Worm (Caenorhabditis elegans) whole organism, L4 larva: ENCODE data around the gene M28.9.

Experiments used
- D1046.2 ChIP-seq: fragments of 200-800 bp; sonication (Bioruptor generic); IDR thresholded peaks from 2 replicates; pipeline ENCODE4 v1.3.6; 2022; ENCODE audit warnings: missing genetic modification characterization, missing compliant biosample characterization
- F10B5.3 ChIP-seq: sonication (generic microtip); optimal IDR thresholded peaks from 2 replicates; lab custom pipeline; 2016; ENCODE audit warnings: mild to moderate bottlenecking, missing genetic modification characterization, missing compliant biosample characterization
- F37D6.2 ChIP-seq: sonication (generic microtip); optimal IDR thresholded peaks from 2 replicates; lab custom pipeline; 2016; ENCODE audit warnings: mild to moderate bottlenecking, missing genetic modification characterization, missing compliant biosample characterization
- R02D3.7 ChIP-seq: fragments of 150-350 bp; sonication (generic microtip); optimal IDR thresholded peaks from 3 replicates; lab custom pipeline; 2014; ENCODE audit warnings: missing biosample characterization, missing genetic modification characterization
- Y105C5A.15 ChIP-seq: fragments of 200-800 bp; sonication (Bioruptor generic); IDR thresholded peaks from 2 replicates; pipeline ENCODE4 v1.3.6; 2022; ENCODE audit warnings: missing genetic modification characterization, missing compliant biosample characterization
- Y5F2A.4 ChIP-seq: fragments of 200-800 bp; sonication (Bioruptor generic); optimal IDR thresholded peaks from 2 replicates; lab custom pipeline; 2018; ENCODE audit warnings: mild to moderate bottlenecking, missing genetic modification characterization, missing compliant biosample characterization
- Y75B8A.6 ChIP-seq: fragments of 200-800 bp; sonication (Bioruptor generic); IDR thresholded peaks from 2 replicates; pipeline ENCODE4 v1.3.6; 2022; ENCODE audit warnings: missing genetic modification reagents, missing genetic modification characterization, missing compliant biosample characterization
- ZK337.2 ChIP-seq: fragments of 200-800 bp; sonication (Bioruptor generic); IDR thresholded peaks from 2 replicates; pipeline ENCODE4 v1.3.6; 2022; ENCODE audit warnings: missing genetic modification reagents, missing genetic modification characterization, missing compliant biosample characterization
- aha-1 ChIP-seq: fragments of 150-350 bp; peaks from one replicate; lab custom pipeline; 2014; ENCODE audit warnings: missing biosample characterization, missing genetic modification characterization
- aly-2 ChIP-seq: sonication (generic microtip); optimal IDR thresholded peaks from 2 replicates; lab custom pipeline; 2018; ENCODE audit warnings: missing biosample characterization, missing genetic modification characterization
- ama-1 ChIP-seq: fragments of 150-350 bp; optimal IDR thresholded peaks from 2 replicates; lab custom pipeline; 2014; ENCODE audit warnings: inconsistent platforms, mixed read lengths
- attf-4 ChIP-seq: sonication (generic microtip); optimal IDR thresholded peaks from 3 replicates; lab custom pipeline; 2017; ENCODE audit warnings: missing biosample characterization, missing genetic modification characterization
- ceh-28 ChIP-seq: fragments of 150-350 bp; optimal IDR thresholded peaks from 2 replicates; lab custom pipeline; 2014; ENCODE audit warnings: missing biosample characterization, missing genetic modification reagents, missing genetic modification characterization
- ceh-32 ChIP-seq: sonication (generic microtip); optimal IDR thresholded peaks from 2 replicates; lab custom pipeline; 2016; ENCODE audit warnings: mild to moderate bottlenecking, missing genetic modification characterization, missing compliant biosample characterization; ENCODE audit not compliant: poor library complexity
- ces-1 ChIP-seq: fragments of 150-350 bp; sonication (generic microtip); optimal IDR thresholded peaks from 4 replicates; lab custom pipeline; 2014; ENCODE audit warnings: missing biosample characterization, missing genetic modification reagents, missing genetic modification characterization
- cey-2 ChIP-seq: sonication (generic microtip); optimal IDR thresholded peaks from 3 replicates; lab custom pipeline; 2017; ENCODE audit warnings: missing genetic modification characterization, mild to moderate bottlenecking, missing compliant biosample characterization, antibody characterized with exemption, borderline replicate concordance; ENCODE audit not compliant: insufficient read depth
- daf-12 ChIP-seq: fragments of 150-350 bp; optimal IDR thresholded peaks from 2 replicates; lab custom pipeline; 2014; ENCODE audit warnings: missing biosample characterization, missing genetic modification reagents, missing genetic modification characterization
- daf-19 ChIP-seq: fragments of 200-800 bp; sonication (Bioruptor generic); conservative IDR thresholded peaks from 2 replicates; pipeline ENCODE4 v1.3.6; 2022; ENCODE audit warnings: missing genetic modification characterization, missing compliant biosample characterization
- dmd-6 ChIP-seq: fragments of 200-800 bp; sonication (Bioruptor generic); IDR thresholded peaks from 2 replicates; pipeline ENCODE4 v1.3.6; 2022; ENCODE audit warnings: missing genetic modification reagents, missing genetic modification characterization, missing compliant biosample characterization
- dve-1 ChIP-seq: sonication (generic microtip); optimal IDR thresholded peaks from 2 replicates; lab custom pipeline; 2017; ENCODE audit warnings: antibody characterized with exemption, mild to moderate bottlenecking, missing genetic modification characterization, missing compliant biosample characterization; ENCODE audit not compliant: insufficient read depth
- egl-27 ChIP-seq: sonication (generic microtip); optimal IDR thresholded peaks from 3 replicates; lab custom pipeline; 2017; ENCODE audit warnings: missing biosample characterization, missing genetic modification reagents, missing genetic modification characterization
- hlh-11 ChIP-seq: fragments of 200-800 bp; sonication (Bioruptor generic); optimal IDR thresholded peaks from 2 replicates; lab custom pipeline; 2018; ENCODE audit warnings: mild to moderate bottlenecking, missing genetic modification characterization, missing compliant biosample characterization
- lim-7 ChIP-seq: fragments of 200-800 bp; sonication (Bioruptor generic); IDR thresholded peaks from 2 replicates; pipeline ENCODE4 v1.3.6; 2022; ENCODE audit warnings: missing genetic modification characterization, missing compliant biosample characterization
- lin-38 ChIP-seq: fragments of 200-800 bp; sonication (Bioruptor generic); IDR thresholded peaks from 2 replicates; pipeline ENCODE4 v1.3.6; 2022; ENCODE audit warnings: missing genetic modification reagents, missing genetic modification characterization, missing compliant biosample characterization
- lir-3 ChIP-seq: sonication (generic microtip); optimal IDR thresholded peaks from 2 replicates; lab custom pipeline; 2016; ENCODE audit warnings: mild to moderate bottlenecking, missing genetic modification characterization, missing compliant biosample characterization
- madf-5 ChIP-seq, 2 experiments: fragments of 200-800 bp; sonication (Bioruptor generic); IDR thresholded peaks; 2 replicates each; pipeline ENCODE4 v1.3.6; 2022; ENCODE audit warnings: missing compliant biosample characterization in 2 of 2, missing genetic modification characterization in 2 of 2
- madf-9 ChIP-seq: fragments of 200-800 bp; sonication (Bioruptor generic); conservative IDR thresholded peaks from 2 replicates; pipeline ENCODE4 v1.3.6; 2022; ENCODE audit warnings: missing genetic modification reagents, missing genetic modification characterization, missing compliant biosample characterization
- mxl-2 ChIP-seq: fragments of 200-800 bp; sonication (Bioruptor generic); conservative IDR thresholded peaks from 2 replicates; pipeline ENCODE4 v1.3.6; 2022; ENCODE audit warnings: missing genetic modification reagents, missing genetic modification characterization, missing compliant biosample characterization
- nhr-10 ChIP-seq: fragments of 150-350 bp; optimal IDR thresholded peaks from 2 replicates; lab custom pipeline; 2014; ENCODE audit warnings: missing biosample characterization, missing genetic modification characterization
- nhr-102 ChIP-seq: sonication (generic microtip); optimal IDR thresholded peaks from 2 replicates; lab custom pipeline; 2016; ENCODE audit warnings: mild to moderate bottlenecking, missing genetic modification characterization, moderate library complexity, missing compliant biosample characterization
- nhr-28 ChIP-seq: fragments of 150-350 bp; optimal IDR thresholded peaks from 2 replicates; lab custom pipeline; 2014; ENCODE audit warnings: missing biosample characterization, missing genetic modification characterization
- nhr-41 ChIP-seq: fragments of 200-800 bp; sonication (Bioruptor generic); IDR thresholded peaks from 2 replicates; pipeline ENCODE4 v1.3.6; 2022; ENCODE audit warnings: missing genetic modification reagents, missing genetic modification characterization, missing compliant biosample characterization
- nhr-42 ChIP-seq: fragments of 200-800 bp; sonication (Bioruptor generic); IDR thresholded peaks from 2 replicates; pipeline ENCODE4 v1.3.6; 2022; ENCODE audit warnings: missing genetic modification characterization, missing compliant biosample characterization
- pha-4 ChIP-seq, 2 experiments: fragments of 150-350 bp in 1 of 2; fragments of 200-800 bp in 1 of 2; sonication (Bioruptor generic) in 1 of 2; IDR thresholded peaks in 1 of 2; optimal IDR thresholded peaks in 1 of 2; 2 replicates each; pipeline versions ENCODE4 v1.3.6 to Lab custom; 2014 to 2022; ENCODE audit warnings: missing genetic modification characterization in 2 of 2, missing genetic modification reagents in 2 of 2, missing biosample characterization in 1 of 2, missing compliant biosample characterization in 1 of 2
- pqm-1 ChIP-seq: sonication (generic microtip); optimal IDR thresholded peaks from 2 replicates; lab custom pipeline; 2017; ENCODE audit warnings: missing biosample characterization, missing genetic modification characterization
- set-16 ChIP-seq: fragments of 200-800 bp; sonication (Bioruptor generic); IDR thresholded peaks from 2 replicates; pipeline ENCODE4 v1.3.6; 2022; ENCODE audit warnings: missing genetic modification reagents, missing genetic modification characterization, missing compliant biosample characterization
- skn-1 ChIP-seq: fragments of 150-350 bp; optimal IDR thresholded peaks from 2 replicates; lab custom pipeline; 2014; ENCODE audit warnings: missing biosample characterization, missing genetic modification characterization
- unc-62 ChIP-seq, 3 experiments: fragments of 150-350 bp in 1 of 3; sonication (generic microtip); optimal IDR thresholded peaks in 2 of 3; peaks in 1 of 3; 1 replicate in 1 of 3; 2 replicates in 2 of 3; lab custom pipeline; 2014 to 2017; ENCODE audit warnings: missing biosample characterization in 3 of 3, missing genetic modification characterization in 3 of 3, missing genetic modification reagents in 3 of 3, missing genotype in 1 of 3
- zag-1 ChIP-seq: fragments of 150-350 bp; optimal IDR thresholded peaks from 2 replicates; lab custom pipeline; 2014; ENCODE audit warnings: missing biosample characterization, missing genetic modification characterization
- zip-11 ChIP-seq: fragments of 200-800 bp; sonication (Bioruptor generic); IDR thresholded peaks from 2 replicates; pipeline ENCODE4 v1.3.6; 2022; ENCODE audit warnings: missing genetic modification characterization, missing compliant biosample characterization
- ztf-7 ChIP-seq: fragments of 150-350 bp; optimal IDR thresholded peaks from 2 replicates; lab custom pipeline; 2014; ENCODE audit warnings: missing biosample characterization, missing genetic modification characterization

Gene M28.9

DNA sequence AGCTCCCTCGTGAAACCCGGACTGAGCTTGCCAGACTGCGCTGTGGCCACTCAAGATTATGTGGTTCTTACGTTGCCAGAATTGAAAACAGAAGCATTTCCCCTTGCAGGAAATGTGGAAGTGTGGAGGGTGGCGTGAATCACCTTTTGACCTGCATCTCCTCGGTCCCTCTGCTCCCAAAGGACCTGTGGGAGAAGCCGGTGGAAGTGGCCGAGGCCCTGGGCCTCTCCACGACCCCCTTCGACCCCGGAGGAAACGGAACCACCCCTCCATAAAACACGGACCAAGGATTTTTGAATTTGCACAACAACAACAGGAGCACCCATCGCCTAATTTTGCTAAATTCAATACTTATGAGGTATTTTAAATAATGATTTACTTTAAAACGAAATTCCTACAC, 1.5 kb upstream of the M28.9 start:
- peak; percentile 80; the same call in 1 of the 2 replicates for TF ChIP-seq set-16 (GFP tag; lab: Robert Waterston, UW)

DNA sequence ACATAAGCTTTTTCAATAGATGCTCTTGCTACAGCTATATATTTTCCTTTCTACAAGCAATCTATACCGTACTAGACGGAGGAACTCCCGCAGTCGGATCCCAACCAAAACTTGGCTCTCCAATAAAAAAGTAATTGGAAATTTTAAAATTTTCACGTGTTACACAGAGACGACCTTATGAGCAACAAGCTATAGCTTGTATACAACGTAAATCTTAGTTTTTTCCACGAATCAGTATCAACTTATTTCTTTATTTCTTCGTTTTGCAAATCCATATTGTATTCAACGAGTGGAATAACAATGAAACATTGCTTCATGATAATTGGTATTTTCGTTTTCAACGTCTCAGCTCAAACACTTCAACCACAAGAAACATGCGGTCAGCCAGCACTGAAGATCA, 4.2 kb downstream of the M28.9 start, which contains the start of gene M28.4:
TSS of gene M28.4 (plus strand) at position 301 of the 400 bp plus-strand sequence.
- TF ChIP-seq daf-19 (GFP tag; lab: Robert Waterston, UW) (no peak), ZK337.2 (GFP tag; lab: Robert Waterston, UW) (no peak), zip-11 (GFP tag; lab: Robert Waterston, UW) (no peak), lim-7 (GFP tag; lab: Robert Waterston, UW) (no peak), set-16 (GFP tag; lab: Robert Waterston, UW) (no peak), egl-27 (tag; lab: Kevin White, UChicago) (no peak), ces-1 (no peak), pha-4 (GFP tag; IDR thresholded peaks at IDR 0.05; lab: Robert Waterston, UW) (no peak), pha-4 (tag; optimal IDR thresholded peaks at IDR 0.05; lab: Kevin White, UChicago) (no peak), nhr-102 (no peak), mxl-2 (no peak), ztf-7 (tag; lab: Kevin White, UChicago) (no peak), R02D3.7 (no peak), Y105C5A.15 (GFP tag; lab: Robert Waterston, UW) (no peak), ceh-32 (tag; lab: Kevin White, UChicago) (no peak)

DNA sequence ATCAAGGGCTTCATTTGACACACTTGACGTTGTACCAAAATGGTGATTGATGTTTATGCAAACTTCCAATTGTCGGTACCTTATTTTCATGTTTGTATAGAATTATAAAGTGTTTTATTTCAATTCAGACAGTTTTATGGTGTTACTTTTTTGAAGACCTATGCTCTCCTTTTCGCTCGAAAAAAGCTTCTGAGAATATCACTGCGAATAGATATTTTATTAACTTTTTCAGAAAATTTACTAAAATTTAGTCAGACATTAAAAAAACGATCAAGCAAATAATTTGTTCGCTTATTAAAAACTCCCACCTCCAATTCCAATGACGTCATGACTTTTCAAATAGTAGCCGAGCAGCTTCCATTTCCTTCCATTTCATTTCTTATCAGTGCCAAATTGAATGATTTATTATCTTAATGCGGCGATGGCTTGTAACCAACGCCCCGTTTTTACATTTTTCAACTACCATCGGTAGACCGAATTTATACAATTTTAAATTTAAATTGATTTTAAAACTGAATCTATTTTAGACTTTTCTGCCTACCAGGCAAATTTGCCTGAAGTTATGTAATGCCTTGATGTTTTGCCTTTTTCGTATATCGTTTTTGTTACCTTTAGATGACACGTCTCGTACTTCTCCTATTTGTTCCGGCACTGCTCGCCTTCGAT, 7.8 kb downstream of the M28.9 start, which contains the start of gene M28.10:
TSS of gene M28.10 (plus strand) at position 616 of the 666 bp plus-strand sequence.
- TF ChIP-seq madf-9 (GFP tag; lab: Robert Waterston, UW) = no peak
- TF ChIP-seq Y5F2A.4 (GFP tag; lab: Kevin White, UChicago) = no peak
- peak in 1 of 2 experiments; percentile 97 for TF ChIP-seq unc-62 (GFP tag; optimal IDR thresholded peaks at IDR 0.05 in 1 of 2; lab: Kevin White, UChicago)
- no peak for TF ChIP-seq unc-62 (tag; optimal IDR thresholded peaks at IDR 0.05; lab: Kevin White, UChicago)
- peak; percentile 15 for TF ChIP-seq pqm-1 (tag; lab: Kevin White, UChicago)
- peak; percentile 10 for TF ChIP-seq hlh-11 (tag; lab: Kevin White, UChicago)

DNA sequence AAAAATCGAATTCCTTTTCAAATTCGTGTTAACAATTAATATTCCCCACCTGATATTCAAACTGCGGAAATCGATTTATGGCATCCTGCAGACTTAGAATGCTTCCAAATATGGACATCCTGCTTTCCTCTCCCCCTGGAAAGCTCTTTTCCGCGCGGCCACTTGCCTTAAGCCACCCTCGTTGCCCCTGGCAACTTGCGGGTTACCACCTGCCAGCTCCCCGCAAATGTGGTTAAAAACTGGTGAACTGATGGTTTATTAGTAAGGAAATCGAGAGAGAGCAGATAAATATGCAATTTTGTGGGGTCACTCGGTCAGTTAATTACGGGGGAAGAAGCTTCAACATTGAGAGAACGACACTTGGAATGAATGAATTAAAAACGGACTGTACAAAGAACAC, 12.9 kb downstream of the M28.9 start, which contains the start of gene nphp-1:
TSS of gene nphp-1 (minus strand) at position 145 of the 400 bp plus-strand sequence.
- TF ChIP-seq Y105C5A.15 (GFP tag; lab: Robert Waterston, UW) = 0 out of 2 replicates have a peak, but pooled peaks have one; percentile 51
- no peak for TF ChIP-seq lir-3 (tag; lab: Kevin White, UChicago)
- TF ChIP-seq set-16 (GFP tag; lab: Robert Waterston, UW) = peak; percentile 33; the same call in 1 of the 2 replicates
- no peak for TF ChIP-seq ama-1 (lab: Kevin White, UChicago)
- TF ChIP-seq F37D6.2 (tag; lab: Kevin White, UChicago) = no peak
- TF ChIP-seq aha-1 (tag; lab: Kevin White, UChicago) = peak; percentile 1
- no peak for TF ChIP-seq attf-4
- 0 out of 2 replicates have a peak, but pooled peaks have one; percentile 49 for TF ChIP-seq D1046.2 (GFP tag; lab: Robert Waterston, UW)
- no peak for TF ChIP-seq ceh-28 (tag; lab: Kevin White, UChicago)
- no peak for TF ChIP-seq lim-7 (GFP tag; lab: Robert Waterston, UW)
- TF ChIP-seq nhr-10 = no peak

DNA sequence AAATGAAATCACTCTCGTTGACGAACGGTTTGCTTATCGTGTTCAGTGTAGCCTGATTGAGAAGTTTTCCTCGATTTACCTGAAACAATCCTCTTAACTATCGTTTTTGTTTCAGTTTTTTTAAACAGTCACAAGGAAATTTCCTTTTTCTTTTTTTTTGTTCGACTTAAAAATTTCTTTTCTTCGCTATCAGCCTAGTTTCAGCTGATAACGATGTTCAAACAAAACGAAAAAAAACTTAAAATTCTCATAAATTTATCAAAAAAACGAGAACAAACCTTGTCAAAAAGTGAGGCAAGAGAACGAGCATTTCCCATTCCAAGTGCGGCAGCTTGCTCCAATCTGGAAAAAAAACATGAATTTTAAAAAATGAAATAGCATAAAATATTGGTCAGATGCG, 14.3 kb downstream of the M28.9 start:
- TF ChIP-seq nhr-42 (GFP tag; lab: Robert Waterston, UW) = no peak
- TF ChIP-seq set-16 (GFP tag; lab: Robert Waterston, UW) = no peak
- peak; percentile 28 for TF ChIP-seq dve-1 (tag; lab: Kevin White, UChicago)
- TF ChIP-seq lin-38 (GFP tag; lab: Robert Waterston, UW) = no peak
- peak; percentile 12 for TF ChIP-seq pqm-1 (tag; lab: Kevin White, UChicago)
- no peak for TF ChIP-seq aly-2 (tag; lab: Kevin White, UChicago)
- no peak for TF ChIP-seq zag-1 (tag; lab: Kevin White, UChicago)
- TF ChIP-seq skn-1 (tag; lab: Kevin White, UChicago) = no peak
- TF ChIP-seq nhr-28 (tag; lab: Kevin White, UChicago) = peak; percentile 5
- no peak for TF ChIP-seq Y75B8A.6 (GFP tag; lab: Robert Waterston, UW)
- TF ChIP-seq cey-2 (tag; lab: Kevin White, UChicago) = no peak
- TF ChIP-seq madf-5 (GFP tag; IDR thresholded peaks at IDR 0.05; lab: Robert Waterston, UW) = no peak
- TF ChIP-seq F10B5.3 (tag; lab: Kevin White, UChicago) = no peak
- TF ChIP-seq dmd-6 (GFP tag; lab: Robert Waterston, UW) = peak; percentile 39; the same call in 1 of the 2 replicates
- TF ChIP-seq nhr-41 (GFP tag; lab: Robert Waterston, UW) = no peak
- no peak for TF ChIP-seq daf-12 (tag; lab: Kevin White, UChicago)
